Fruit fly (Drosophila melanogaster) Kc167 (cell line): ENCODE results near the gene Grip91.

Experiments used
- Myc ChIP-seq: fragments of >200 bp; optimal IDR thresholded peaks from 2 replicates; lab custom pipeline; 2017; ENCODE audit warnings: missing external identifiers
- h ChIP-seq: fragments of >200 bp; optimal IDR thresholded peaks from 3 replicates; lab custom pipeline; 2018; ENCODE audit warnings: missing external identifiers
- insv ChIP-seq: fragments of >200 bp; optimal IDR thresholded peaks from 3 replicates; lab custom pipeline; 2018; ENCODE audit warnings: missing external identifiers
- psq ChIP-seq: fragments of >200 bp; optimal IDR thresholded peaks from 2 replicates; lab custom pipeline; 2017; ENCODE audit warnings: missing external identifiers
- ttk ChIP-seq: sonication (Bioruptor generic); optimal IDR thresholded peaks from 2 replicates; lab custom pipeline; 2017; ENCODE audit warnings: missing external identifiers

- no peak for TF ChIP-seq psq (lab: Kevin White, UChicago)
- TF ChIP-seq Myc: no peak
- TF ChIP-seq h: no peak
- no peak for TF ChIP-seq ttk
- no peak for TF ChIP-seq insv
Measured at dm6 chrX:13721934-13722333, 22.5 kb downstream of the Grip91 start, which contains the start of the genes Mrgn1 and mus101.
